Worm (Caenorhabditis elegans) whole organism, L3 larva: ENCODE data around the gene idh-1.

ENCODE experiments used
- R02D3.7 ChIP-seq: fragments of 150-350 bp; optimal IDR thresholded peaks from 2 replicates; lab custom pipeline; 2014; ENCODE audit warnings: missing biosample characterization, missing genetic modification characterization
- ama-1 ChIP-seq: fragments of 150-350 bp; optimal IDR thresholded peaks from 2 replicates; lab custom pipeline; 2018
- ceh-16 ChIP-seq: sonication (generic microtip); optimal IDR thresholded peaks from 2 replicates; lab custom pipeline; 2017; ENCODE audit warnings: missing biosample characterization, missing genetic modification characterization
- ceh-28 ChIP-seq: fragments of 150-350 bp; optimal IDR thresholded peaks from 2 replicates; lab custom pipeline; 2014; ENCODE audit warnings: missing biosample characterization, missing genetic modification reagents, missing genetic modification characterization
- ceh-9 ChIP-seq: sonication (generic microtip); optimal IDR thresholded peaks from 2 replicates; lab custom pipeline; 2018; ENCODE audit warnings: missing biosample characterization, missing genetic modification characterization
- egl-27 ChIP-seq: sonication (generic microtip); optimal IDR thresholded peaks from 4 replicates; lab custom pipeline; 2017; ENCODE audit warnings: missing biosample characterization, missing genetic modification reagents, missing genetic modification characterization
- elt-1 ChIP-seq: fragments of 150-350 bp; optimal IDR thresholded peaks from 2 replicates; lab custom pipeline; 2014; ENCODE audit warnings: missing biosample characterization, missing genetic modification characterization
- elt-2 ChIP-seq: sonication (generic microtip); optimal IDR thresholded peaks from 2 replicates; lab custom pipeline; 2016; ENCODE audit warnings: missing genetic modification reagents, mild to moderate bottlenecking, missing genetic modification characterization, missing compliant biosample characterization
- elt-3 ChIP-seq, 3 experiments: fragments of 150-350 bp in 1 of 3; sonication (generic microtip) in 2 of 3; optimal IDR thresholded peaks; 2 replicates in 2 of 3; 4 replicates in 1 of 3; lab custom pipeline; 2014 to 2017; ENCODE audit warnings: missing biosample characterization in 3 of 3, missing genetic modification characterization in 3 of 3
- eor-1 ChIP-seq, 2 experiments: fragments of 150-350 bp; optimal IDR thresholded peaks; 2 replicates each; lab custom pipeline; 2014 to 2018; ENCODE audit warnings: missing biosample characterization in 2 of 2, missing genetic modification characterization in 2 of 2
- fkh-10 ChIP-seq: sonication (generic microtip); optimal IDR thresholded peaks from 2 replicates; lab custom pipeline; 2017; ENCODE audit warnings: missing biosample characterization, missing genetic modification reagents, missing genetic modification characterization
- fkh-2 ChIP-seq: fragments of 150-350 bp; optimal IDR thresholded peaks from 2 replicates; lab custom pipeline; 2014; ENCODE audit warnings: missing biosample characterization, missing genetic modification reagents, missing genetic modification characterization
- fos-1 ChIP-seq: fragments of 150-350 bp; optimal IDR thresholded peaks from 2 replicates; lab custom pipeline; 2014; ENCODE audit warnings: missing biosample characterization, missing genetic modification characterization
- lin-15B ChIP-seq: fragments of 150-350 bp; optimal IDR thresholded peaks from 2 replicates; lab custom pipeline; 2014; ENCODE audit warnings: missing biosample characterization, missing genetic modification characterization
- lin-39 ChIP-seq: fragments of 150-350 bp; optimal IDR thresholded peaks from 2 replicates; lab custom pipeline; 2018; ENCODE audit warnings: missing biosample characterization, missing genetic modification reagents, missing genetic modification characterization
- lsy-12 ChIP-seq: sonication (generic microtip); optimal IDR thresholded peaks from 2 replicates; lab custom pipeline; 2016; ENCODE audit warnings: mild to moderate bottlenecking, missing genetic modification characterization, missing compliant biosample characterization
- mdl-1 ChIP-seq: fragments of 150-350 bp; optimal IDR thresholded peaks from 2 replicates; lab custom pipeline; 2014; ENCODE audit warnings: missing biosample characterization, missing genetic modification characterization
- mml-1 ChIP-seq: fragments of 150-350 bp; sonication (generic microtip); optimal IDR thresholded peaks from 3 replicates; lab custom pipeline; 2014; ENCODE audit warnings: missing biosample characterization, missing genetic modification characterization
- nfya-1 ChIP-seq: sonication (generic microtip); optimal IDR thresholded peaks from 2 replicates; lab custom pipeline; 2017; ENCODE audit warnings: missing genetic modification characterization, mild to moderate bottlenecking, missing compliant biosample characterization, antibody characterized with exemption, moderate library complexity; ENCODE audit not compliant: insufficient read depth
- nhr-11 ChIP-seq: fragments of 150-350 bp; optimal IDR thresholded peaks from 2 replicates; lab custom pipeline; 2014; ENCODE audit warnings: missing biosample characterization, missing genetic modification characterization
- nhr-12 ChIP-seq: fragments of 150-350 bp; optimal IDR thresholded peaks from 2 replicates; lab custom pipeline; 2014; ENCODE audit warnings: missing biosample characterization, missing genetic modification characterization
- nhr-25 ChIP-seq: sonication (generic microtip); optimal IDR thresholded peaks from 2 replicates; lab custom pipeline; 2017; ENCODE audit warnings: missing biosample characterization, missing genetic modification characterization
- nhr-28 ChIP-seq: fragments of 150-350 bp; optimal IDR thresholded peaks from 2 replicates; lab custom pipeline; 2014; ENCODE audit warnings: missing biosample characterization, missing genetic modification characterization
- nhr-43 ChIP-seq: sonication (generic microtip); optimal IDR thresholded peaks from 2 replicates; lab custom pipeline; 2016; ENCODE audit warnings: mild to moderate bottlenecking, missing genetic modification characterization, missing compliant biosample characterization; ENCODE audit not compliant: poor library complexity, severe bottlenecking
- nhr-76 ChIP-seq: fragments of 150-350 bp; sonication (generic microtip); optimal IDR thresholded peaks from 5 replicates; lab custom pipeline; 2014; ENCODE audit warnings: missing biosample characterization, missing genetic modification characterization
- nhr-77 ChIP-seq: fragments of 150-350 bp; optimal IDR thresholded peaks from 2 replicates; lab custom pipeline; 2014; ENCODE audit warnings: missing biosample characterization, missing genetic modification characterization
- pqm-1 ChIP-seq: fragments of 150-350 bp; optimal IDR thresholded peaks from 2 replicates; lab custom pipeline; 2017; ENCODE audit warnings: missing biosample characterization, missing genetic modification characterization, inconsistent platforms
- sea-2 ChIP-seq: fragments of 150-350 bp; sonication (generic microtip); optimal IDR thresholded peaks from 4 replicates; lab custom pipeline; 2014; ENCODE audit warnings: missing biosample characterization, missing genetic modification reagents, missing genetic modification characterization
- snpc-4 ChIP-seq: fragments of 150-350 bp; optimal IDR thresholded peaks from 2 replicates; lab custom pipeline; 2014; ENCODE audit warnings: missing biosample characterization, missing genetic modification characterization
- tbx-2 ChIP-seq: sonication (generic microtip); optimal IDR thresholded peaks from 2 replicates; lab custom pipeline; 2016; ENCODE audit warnings: mild to moderate bottlenecking, missing genetic modification characterization, missing compliant biosample characterization
- zag-1 ChIP-seq: fragments of 150-350 bp; optimal IDR thresholded peaks from 2 replicates; lab custom pipeline; 2014; ENCODE audit warnings: missing biosample characterization, missing genetic modification characterization
- ztf-11 ChIP-seq: fragments of 150-350 bp; optimal IDR thresholded peaks from 2 replicates; lab custom pipeline; 2014; ENCODE audit warnings: missing biosample characterization, missing genetic modification characterization
- ztf-4 ChIP-seq: fragments of 150-350 bp; optimal IDR thresholded peaks from 2 replicates; lab custom pipeline; 2014; ENCODE audit warnings: missing biosample characterization, missing genetic modification characterization

idh-1 gene

DNA sequence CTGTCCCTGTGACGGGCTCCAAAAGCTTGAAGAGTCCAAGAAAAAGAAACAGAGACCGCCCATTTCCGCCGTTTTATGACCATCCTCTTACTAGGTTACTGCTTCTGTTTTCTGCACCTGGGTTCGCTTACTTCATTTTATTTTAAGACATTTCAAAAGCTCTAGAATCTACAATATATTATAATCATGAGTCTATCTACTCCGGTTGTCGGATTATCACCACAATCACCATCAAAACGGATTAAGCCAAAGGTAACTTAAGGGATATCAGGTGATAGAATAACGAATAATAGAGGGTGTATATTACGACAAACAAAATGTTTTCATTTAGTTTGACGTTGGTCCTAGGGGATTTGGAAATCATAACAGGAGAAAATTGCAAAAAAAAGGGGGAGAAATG, 8.6 kb downstream of the idh-1 start:
- no peak for TF ChIP-seq elt-3 (tag; optimal IDR thresholded peaks at IDR 0.05; lab: Kevin White, UChicago)
- TF ChIP-seq lsy-12 (tag; lab: Kevin White, UChicago) = no peak
- no peak for TF ChIP-seq ceh-28 (tag; lab: Kevin White, UChicago)
- no peak for TF ChIP-seq nhr-28 (tag; lab: Kevin White, UChicago)
- TF ChIP-seq nfya-1 (tag; lab: Kevin White, UChicago) = no peak
- TF ChIP-seq ztf-11 (tag; lab: Kevin White, UChicago) = no peak

ce11 chrIV:9427959-9428358, 12.9 kb downstream of the idh-1 start, which contains the start of gene F59B8.1:
Gene F59B8.1 (plus strand): TSS chrIV:9428259.
- TF ChIP-seq fkh-10 (GFP tag; lab: Kevin White, UChicago) (no peak), ztf-4 (tag; lab: Kevin White, UChicago) (no peak), fos-1 (tag; lab: Kevin White, UChicago) (no peak), nfya-1 (tag; lab: Kevin White, UChicago) (no peak), elt-3 (tag; optimal IDR thresholded peaks at IDR 0.05; lab: Kevin White, UChicago) (no peak), nhr-43 (tag; lab: Kevin White, UChicago) (no peak), mml-1 (no peak), ceh-16 (tag; lab: Kevin White, UChicago) (no peak), nhr-77 (tag; lab: Kevin White, UChicago) (no peak), ceh-9 (tag; lab: Kevin White, UChicago) (no peak), nhr-11 (no peak), lin-39 (tag; lab: Kevin White, UChicago) (no peak), tbx-2 (tag; lab: Kevin White, UChicago) (no peak), fkh-2 (no peak), ztf-11 (tag; lab: Kevin White, UChicago) (no peak), eor-1 (tag; optimal IDR thresholded peaks at IDR 0.05; lab: Kevin White, UChicago) (no peak), nhr-25 (tag; lab: Kevin White, UChicago) (no peak), sea-2 (GFP tag; lab: Kevin White, UChicago) (no peak), egl-27 (tag; lab: Kevin White, UChicago) (no peak)
- TF ChIP-seq, all 47 proteins: peak for 0

- TF ChIP-seq nhr-77 (tag; lab: Kevin White, UChicago) (no peak), nhr-12 (tag; lab: Kevin White, UChicago) (no peak), nhr-76 (tag; lab: Kevin White, UChicago) (no peak), ceh-28 (tag; lab: Kevin White, UChicago) (no peak), ztf-11 (tag; lab: Kevin White, UChicago) (no peak), nfya-1 (tag; lab: Kevin White, UChicago) (no peak), pqm-1 (tag; lab: Kevin White, UChicago) (no peak), elt-1 (tag; lab: Kevin White, UChicago) (no peak), elt-2 (tag; lab: Kevin White, UChicago) (no peak), zag-1 (tag; lab: Kevin White, UChicago) (no peak), fkh-10 (GFP tag; lab: Kevin White, UChicago) (no peak), ama-1 (lab: Kevin White, UChicago) (no peak)
Measured at ce11 chrIV:9423095-9423494, 17.8 kb downstream of the idh-1 start, which contains the start of gene srxa-2. Gene srxa-2 (plus strand): TSS chrIV:9423395.

DNA sequence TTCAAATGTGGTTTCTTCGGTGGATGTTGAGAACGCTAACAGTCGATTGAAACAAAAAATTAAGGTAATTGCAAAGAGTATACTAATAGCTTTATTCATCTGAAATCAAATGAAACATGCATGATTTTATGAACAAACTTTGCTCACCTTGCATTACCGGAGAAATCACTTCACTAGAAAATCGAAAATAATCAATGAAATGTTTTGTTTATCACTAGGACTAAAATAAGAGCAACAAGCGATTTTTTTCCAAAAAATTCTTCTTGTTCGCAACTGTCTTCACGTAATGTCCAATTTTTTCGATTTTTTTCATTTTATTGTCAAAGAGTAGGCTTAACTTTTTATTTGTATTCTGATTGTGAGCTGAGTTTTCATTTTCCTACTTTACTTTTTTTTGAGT, 18.5 kb downstream of the idh-1 start, which contains the start of gene F56D5.9:
TSS of gene F56D5.9 (minus strand) at position 101 of the 400 bp plus-strand sequence.
- no peak for TF ChIP-seq nhr-76 (tag; lab: Kevin White, UChicago)
- no peak for TF ChIP-seq egl-27 (tag; lab: Kevin White, UChicago)
- no peak for TF ChIP-seq lin-15B
- no peak for TF ChIP-seq fkh-2
- no peak for TF ChIP-seq snpc-4 (tag; lab: Kevin White, UChicago)
- TF ChIP-seq nhr-12 (tag; lab: Kevin White, UChicago) = no peak
- TF ChIP-seq ztf-11 (tag; lab: Kevin White, UChicago) = no peak
- no peak for TF ChIP-seq ceh-16 (tag; lab: Kevin White, UChicago)
- no peak for TF ChIP-seq ama-1 (lab: Kevin White, UChicago)
- TF ChIP-seq mdl-1 (tag; lab: Kevin White, UChicago) = no peak
- no peak for TF ChIP-seq elt-3 (tag; optimal IDR thresholded peaks at IDR 0.05; lab: Kevin White, UChicago)
- no peak for TF ChIP-seq fos-1 (tag; lab: Kevin White, UChicago)
- no peak for TF ChIP-seq R02D3.7 (tag; lab: Kevin White, UChicago)
- TF ChIP-seq, all 47 proteins: peak for 0
